Fruit fly (Drosophila melanogaster) whole organism, embryonic: ENCODE data around the gene CG32537.
A peak's percentile ranks its signal among the peaks of the same experiment; 100 is the strongest.

Source experiments
- Asciz ChIP-seq: fragments of 200-800 bp; sonication (Bioruptor generic); optimal IDR thresholded peaks from 2 replicates; lab custom pipeline; 2017; ENCODE audit warnings: missing biosample characterization, mild to moderate bottlenecking, missing genetic modification characterization, missing genetic modification reagents
- Atf6 ChIP-seq: fragments of 200-800 bp; sonication (Bioruptor generic); IDR thresholded peaks from 2 replicates; pipeline ENCODE4 v1.3.6; 2022; ENCODE audit warnings: missing biosample characterization, missing genetic modification characterization
- BEAF-32 ChIP-seq: fragments of 200-800 bp; sonication (Bioruptor generic); optimal IDR thresholded peaks from 3 replicates; lab custom pipeline; 2017; ENCODE audit warnings: missing biosample characterization, missing genetic modification characterization, mild to moderate bottlenecking, moderate library complexity, missing genetic modification reagents
- CG10565 ChIP-seq: fragments of 200-800 bp; sonication (Bioruptor generic); optimal IDR thresholded peaks from 3 replicates; lab custom pipeline; 2016; ENCODE audit warnings: missing biosample characterization, mild to moderate bottlenecking, missing genetic modification characterization
- CG10654 ChIP-seq: fragments of 200-800 bp; sonication (Bioruptor generic); optimal IDR thresholded peaks from 2 replicates; lab custom pipeline; 2016; ENCODE audit warnings: missing biosample characterization, missing genetic modification characterization
- CG11504 ChIP-seq: fragments of 200-800 bp; sonication (Bioruptor generic); optimal IDR thresholded peaks from 3 replicates; lab custom pipeline; 2019; ENCODE audit warnings: missing biosample characterization, mild to moderate bottlenecking, missing genetic modification characterization, moderate library complexity
- CG12299 ChIP-seq: fragments of 200-800 bp; sonication (Bioruptor generic); optimal IDR thresholded peaks from 2 replicates; lab custom pipeline; 2018; ENCODE audit warnings: missing biosample characterization, mild to moderate bottlenecking, missing genetic modification characterization
- CG14667 ChIP-seq: fragments of 200-800 bp; sonication (Bioruptor generic); IDR thresholded peaks from 2 replicates; pipeline ENCODE4 v1.3.6; 2022; ENCODE audit warnings: missing biosample characterization, missing genetic modification characterization
- CG14860 ChIP-seq: fragments of 200-800 bp; sonication (Bioruptor generic); IDR thresholded peaks from 3 replicates; pipeline ENCODE4 v1.3.6; 2022; ENCODE audit warnings: missing biosample characterization, missing genetic modification characterization; ENCODE audit not compliant: partially characterized antibody
- CG15073 ChIP-seq: fragments of 200-800 bp; sonication (Bioruptor generic); optimal IDR thresholded peaks from 2 replicates; lab custom pipeline; 2016; ENCODE audit warnings: missing biosample characterization, missing genetic modification characterization
- CG15514 ChIP-seq: fragments of 200-800 bp; sonication (Bioruptor generic); optimal IDR thresholded peaks from 3 replicates; lab custom pipeline; 2017; ENCODE audit warnings: missing biosample characterization, missing genetic modification characterization, mild to moderate bottlenecking, moderate library complexity, missing genetic modification reagents
- CG16813 ChIP-seq: fragments of 200-800 bp; sonication (Bioruptor generic); IDR thresholded peaks from 3 replicates; pipeline ENCODE4 v1.3.6; 2022; ENCODE audit warnings: missing biosample characterization, missing genetic modification characterization; ENCODE audit not compliant: partially characterized antibody
- CG1792 ChIP-seq: fragments of 200-800 bp; sonication (Bioruptor generic); optimal IDR thresholded peaks from 2 replicates; lab custom pipeline; 2016; ENCODE audit warnings: missing biosample characterization, missing genetic modification characterization
- CG3163 ChIP-seq: fragments of 200-800 bp; sonication (Bioruptor generic); optimal IDR thresholded peaks from 3 replicates; lab custom pipeline; 2016; ENCODE audit warnings: missing biosample characterization, missing genetic modification characterization
- CG42726 ChIP-seq: fragments of 200-800 bp; sonication (Bioruptor generic); IDR thresholded peaks from 2 replicates; pipeline ENCODE4 v1.3.6; 2022; ENCODE audit warnings: missing biosample characterization, missing genetic modification characterization; ENCODE audit not compliant: partially characterized antibody
- CG4854 ChIP-seq: fragments of 200-800 bp; sonication (Bioruptor generic); optimal IDR thresholded peaks from 2 replicates; lab custom pipeline; 2016; ENCODE audit warnings: missing biosample characterization, missing genetic modification characterization, inconsistent platforms
- CG5245 ChIP-seq: fragments of 200-800 bp; sonication (Bioruptor generic); optimal IDR thresholded peaks from 3 replicates; lab custom pipeline; 2016; ENCODE audit warnings: missing biosample characterization, missing genetic modification characterization
- CG6791 ChIP-seq: fragments of 200-800 bp; sonication (Bioruptor generic); IDR thresholded peaks from 3 replicates; pipeline ENCODE4 v1.3.6; 2022; ENCODE audit warnings: missing biosample characterization, missing genetic modification characterization; ENCODE audit not compliant: partially characterized antibody
- CG6813 ChIP-seq: fragments of 200-800 bp; sonication (Bioruptor generic); optimal IDR thresholded peaks from 2 replicates; lab custom pipeline; 2017; ENCODE audit warnings: missing biosample characterization, missing genetic modification characterization, mild to moderate bottlenecking, moderate library complexity, missing genetic modification reagents
- CG7556 ChIP-seq: fragments of 200-800 bp; sonication (Bioruptor generic); optimal IDR thresholded peaks from 2 replicates; lab custom pipeline; 2017; ENCODE audit warnings: missing biosample characterization, mild to moderate bottlenecking, missing genetic modification characterization
- CG7745 ChIP-seq: fragments of 200-800 bp; sonication (Bioruptor generic); optimal IDR thresholded peaks from 2 replicates; lab custom pipeline; 2018; ENCODE audit warnings: missing biosample characterization, mild to moderate bottlenecking, missing genetic modification characterization, moderate library complexity
- CG7786 ChIP-seq: fragments of 200-800 bp; sonication (Bioruptor generic); optimal IDR thresholded peaks from 2 replicates; lab custom pipeline; 2016; ENCODE audit warnings: missing biosample characterization, missing genetic modification characterization
- CG8765 ChIP-seq: fragments of 200-800 bp; sonication (Bioruptor generic); IDR thresholded peaks from 2 replicates; pipeline ENCODE4 v1.3.6; 2022; ENCODE audit warnings: missing biosample characterization, missing genetic modification characterization
- CG8924 ChIP-seq: fragments of 200-800 bp; optimal IDR thresholded peaks from 3 replicates; lab custom pipeline; 2019; ENCODE audit warnings: missing biosample characterization, mild to moderate bottlenecking, missing genetic modification characterization, moderate library complexity
- CG8944 ChIP-seq: fragments of 200-800 bp; sonication (Bioruptor generic); optimal IDR thresholded peaks from 3 replicates; lab custom pipeline; 2016; ENCODE audit warnings: missing biosample characterization, missing genetic modification characterization
- CG9817 ChIP-seq: fragments of 200-800 bp; sonication (Bioruptor generic); optimal IDR thresholded peaks from 2 replicates; lab custom pipeline; 2018; ENCODE audit warnings: missing biosample characterization, mild to moderate bottlenecking, missing genetic modification characterization, moderate library complexity
- CTCF ChIP-seq: fragments of 200-800 bp; sonication (Bioruptor generic); optimal IDR thresholded peaks from 2 replicates; lab custom pipeline; 2017; ENCODE audit warnings: missing biosample characterization, mild to moderate bottlenecking, missing genetic modification characterization, moderate library complexity
- Ets65A ChIP-seq: fragments of 200-800 bp; sonication (Bioruptor generic); peaks from one replicate; lab custom pipeline; 2016; ENCODE audit warnings: missing biosample characterization, missing genetic modification characterization
- Fer2 ChIP-seq: fragments of 200-800 bp; sonication (Bioruptor generic); optimal IDR thresholded peaks from 2 replicates; lab custom pipeline; 2018; ENCODE audit warnings: missing biosample characterization, mild to moderate bottlenecking, missing genetic modification characterization, moderate library complexity
- HmgZ ChIP-seq: fragments of 200-800 bp; sonication (Bioruptor generic); optimal IDR thresholded peaks from 2 replicates; lab custom pipeline; 2018; ENCODE audit warnings: missing biosample characterization, mild to moderate bottlenecking, missing genetic modification characterization
- Hr51 ChIP-seq, 2 experiments: fragments of 200-800 bp; sonication (Bioruptor generic); optimal IDR thresholded peaks; 2 replicates in 1 of 2; 3 replicates in 1 of 2; lab custom pipeline; 2016 to 2018; ENCODE audit warnings: missing biosample characterization in 2 of 2, missing genetic modification characterization in 2 of 2, mild to moderate bottlenecking in 1 of 2, moderate library complexity in 1 of 2
- MBD-R2 ChIP-seq: fragments of 200-800 bp; sonication (Bioruptor generic); IDR thresholded peaks from 2 replicates; pipeline ENCODE4 v1.3.6; 2022; ENCODE audit warnings: missing biosample characterization, missing genetic modification characterization
- MTF-1 ChIP-seq: fragments of 200-800 bp; sonication (Bioruptor generic); optimal IDR thresholded peaks from 2 replicates; lab custom pipeline; 2018; ENCODE audit warnings: missing biosample characterization, mild to moderate bottlenecking, missing genetic modification characterization, borderline replicate concordance
- Mes4 ChIP-seq: fragments of 200-800 bp; sonication (Bioruptor generic); optimal IDR thresholded peaks from 2 replicates; lab custom pipeline; 2016; ENCODE audit warnings: missing biosample characterization, missing genetic modification characterization
- NC2α ChIP-seq: fragments of 200-800 bp; sonication (Bioruptor generic); optimal IDR thresholded peaks from 2 replicates; lab custom pipeline; 2016; ENCODE audit warnings: missing biosample characterization, missing genetic modification characterization
- NfI ChIP-seq: fragments of 200-800 bp; sonication (Bioruptor generic); optimal IDR thresholded peaks from 3 replicates; lab custom pipeline; 2018; ENCODE audit warnings: missing biosample characterization, mild to moderate bottlenecking, missing genetic modification characterization, moderate library complexity
- Stat92E ChIP-seq, 3 experiments: fragments of >200 bp in 2 of 3; fragments of 200-800 bp in 1 of 3; sonication (Bioruptor generic) in 1 of 3; optimal IDR thresholded peaks; 2 replicates each; lab custom pipeline; 2017 to 2019; ENCODE audit warnings: missing biosample characterization in 3 of 3, missing genetic modification characterization in 3 of 3, mild to moderate bottlenecking in 1 of 3, moderate library complexity in 1 of 3
- ac ChIP-seq: fragments of 200-800 bp; sonication (Bioruptor generic); optimal IDR thresholded peaks from 3 replicates; lab custom pipeline; 2017; ENCODE audit warnings: missing biosample characterization, mild to moderate bottlenecking, missing genetic modification characterization
- al ChIP-seq: fragments of 200-800 bp; sonication (Bioruptor generic); IDR thresholded peaks from 2 replicates; pipeline ENCODE4 v1.3.6; 2022; ENCODE audit warnings: missing biosample characterization, missing genetic modification characterization
- az2 ChIP-seq: fragments of 200-800 bp; sonication (Bioruptor generic); optimal IDR thresholded peaks from 3 replicates; lab custom pipeline; 2016; ENCODE audit warnings: missing biosample characterization, missing genetic modification characterization
- chm ChIP-seq: fragments of 200-800 bp; sonication (Bioruptor generic); IDR thresholded peaks from 2 replicates; pipeline ENCODE4 v1.3.6; 2022; ENCODE audit warnings: missing biosample characterization, missing genetic modification characterization
- grn ChIP-seq: fragments of 200-800 bp; sonication (Bioruptor generic); optimal IDR thresholded peaks from 3 replicates; lab custom pipeline; 2017; ENCODE audit warnings: missing biosample characterization, missing genetic modification characterization
- insv ChIP-seq, 2 experiments: fragments of 200-800 bp; sonication (Bioruptor generic); optimal IDR thresholded peaks; 3 replicates each; lab custom pipeline; 2016 to 2018; ENCODE audit warnings: missing biosample characterization in 2 of 2, missing genetic modification characterization in 2 of 2
- lab ChIP-seq: fragments of 200-800 bp; sonication (Bioruptor generic); optimal IDR thresholded peaks from 3 replicates; lab custom pipeline; 2017; ENCODE audit warnings: missing biosample characterization, missing genetic modification characterization, mild to moderate bottlenecking, moderate library complexity, missing genetic modification reagents
- nom ChIP-seq: fragments of 200-800 bp; sonication (Bioruptor generic); optimal IDR thresholded peaks from 2 replicates; lab custom pipeline; 2017; ENCODE audit warnings: missing biosample characterization, missing genetic modification characterization, mild to moderate bottlenecking, moderate library complexity, missing genetic modification reagents
- row ChIP-seq: fragments of 200-800 bp; sonication (Bioruptor generic); IDR thresholded peaks from 3 replicates; pipeline ENCODE4 v1.3.6; 2022; ENCODE audit warnings: missing biosample characterization, missing genetic modification characterization
- salm ChIP-seq: fragments of 200-800 bp; sonication (Bioruptor generic); optimal IDR thresholded peaks from 2 replicates; lab custom pipeline; 2018; ENCODE audit warnings: missing biosample characterization, mild to moderate bottlenecking, missing genetic modification characterization
- slou ChIP-seq: fragments of 200-800 bp; sonication (Bioruptor generic); optimal IDR thresholded peaks from 3 replicates; lab custom pipeline; 2016; ENCODE audit warnings: missing biosample characterization, missing genetic modification characterization
- trh ChIP-seq: fragments of 200-800 bp; sonication (Bioruptor generic); optimal IDR thresholded peaks from 2 replicates; lab custom pipeline; 2016; ENCODE audit warnings: missing biosample characterization, missing genetic modification characterization
- unc-4 ChIP-seq: fragments of 200-800 bp; sonication (Bioruptor generic); IDR thresholded peaks from 2 replicates; pipeline ENCODE4 v1.3.6; 2022; ENCODE audit warnings: missing biosample characterization, missing genetic modification characterization; ENCODE audit not compliant: partially characterized antibody

Gene CG32537

dm6 chrX:19323835-19324133 is 47.4 kb upstream of the CG32537 start:
- TF ChIP-seq CG12299 (tag; lab: Kevin White, UChicago) = peak; percentile 50
- peak; percentile 2 for TF ChIP-seq grn
- TF ChIP-seq Ets65A (GFP tag; lab: Kevin White, UChicago) = peak; percentile 57
- peak; percentile 34 for TF ChIP-seq slou
- peak; percentile 3 for TF ChIP-seq NC2α (GFP tag; lab: Kevin White, UChicago)
- TF ChIP-seq trh (GFP tag; lab: Kevin White, UChicago) = no peak
- TF ChIP-seq az2 (GFP tag; lab: Kevin White, UChicago) = peak; percentile 66
- TF ChIP-seq CG8944 (GFP tag; lab: Kevin White, UChicago) = peak; percentile 48
- peak; percentile 36 for TF ChIP-seq Fer2 (tag; lab: Kevin White, UChicago)
- no peak for TF ChIP-seq ac (GFP tag; lab: Kevin White, UChicago)
- TF ChIP-seq HmgZ (tag; lab: Kevin White, UChicago) = peak; percentile 89
- TF ChIP-seq nom (GFP tag; lab: Kevin White, UChicago) = peak; percentile 32
- peak; percentile 89 for TF ChIP-seq row (GFP tag; lab: Robert Waterston, UW)
- peak; percentile 64 for TF ChIP-seq Asciz
- peak; percentile 61 for TF ChIP-seq CG1792 (GFP tag; lab: Kevin White, UChicago)
- TF ChIP-seq lab = peak; percentile 94
- TF ChIP-seq chm = 0 out of 2 replicates have a peak, but pooled peaks have one; percentile 30
- no peak for TF ChIP-seq CG3163 (GFP tag; lab: Kevin White, UChicago)
- no peak for TF ChIP-seq CG7745 (tag; lab: Kevin White, UChicago)
- TF ChIP-seq CG6813 (GFP tag; lab: Kevin White, UChicago) = peak; percentile 87
- no peak for TF ChIP-seq unc-4 (GFP tag; lab: Robert Waterston, UW)
- peak; percentile 88 for TF ChIP-seq Atf6 (GFP tag; lab: Robert Waterston, UW)
- peak; percentile 73 for TF ChIP-seq MBD-R2
- peak; percentile 67 for TF ChIP-seq CG7786 (GFP tag; lab: Kevin White, UChicago)
- no peak for TF ChIP-seq Stat92E (GFP tag; optimal IDR thresholded peaks at IDR 0.05; lab: Kevin White, UChicago)
- TF ChIP-seq al (GFP tag; lab: Robert Waterston, UW) = peak; percentile 83; the same call in 1 of the 2 replicates
- TF ChIP-seq NfI (GFP tag; lab: Kevin White, UChicago) = peak; percentile 83
- peak; percentile 79 for TF ChIP-seq CG7556 (GFP tag; lab: Kevin White, UChicago)
- TF ChIP-seq CG8924 (tag; lab: Kevin White, UChicago) = peak; percentile 86
- peak; percentile 76 to 83 for TF ChIP-seq Hr51 (GFP tag; optimal IDR thresholded peaks at IDR 0.05; lab: Kevin White, UChicago)
- TF ChIP-seq CG42726 (GFP tag; lab: Robert Waterston, UW) = no peak
- TF ChIP-seq BEAF-32 = no peak
- peak; percentile 84 for TF ChIP-seq CG11504
- peak; percentile 82 for TF ChIP-seq CG4854 (GFP tag; lab: Kevin White, UChicago)
- peak; percentile 44 for TF ChIP-seq Mes4
- peak; percentile 10 for TF ChIP-seq CG15073 (GFP tag; lab: Kevin White, UChicago)
- TF ChIP-seq CG14667 (GFP tag; lab: Robert Waterston, UW) = peak; percentile 61
- peak; percentile 60 for TF ChIP-seq CG5245 (GFP tag; lab: Kevin White, UChicago)
- TF ChIP-seq insv (GFP tag; optimal IDR thresholded peaks at IDR 0.05; lab: Kevin White, UChicago) = no peak
- TF ChIP-seq CG15514 = peak; percentile 85
- TF ChIP-seq CG9817 (tag; lab: Kevin White, UChicago) = peak; percentile 81
- TF ChIP-seq CG10565 (GFP tag; lab: Kevin White, UChicago) = no peak
- peak; percentile 68; the same call in 1 of the 2 replicates for TF ChIP-seq CG8765
- TF ChIP-seq CG10654 = peak; percentile 67
- peak; percentile 54 for TF ChIP-seq salm
- TF ChIP-seq CG14860 (GFP tag; lab: Robert Waterston, UW) = no peak
- TF ChIP-seq CG16813 = no peak
- TF ChIP-seq MTF-1 (GFP tag; lab: Kevin White, UChicago) = no peak
- TF ChIP-seq CTCF (GFP tag; lab: Kevin White, UChicago) = peak; percentile 36
- TF ChIP-seq CG6791 (GFP tag; lab: Robert Waterston, UW) = 0 out of 3 replicates have a peak, but pooled peaks have one; percentile 2
